Fruit fly (Drosophila melanogaster): ENCODE measurements around the gene Edem2.

Gene Edem2

dm6 chr2L:13191894-13192293 is at the start of gene Edem2, which contains the start of gene CG16974:
Edem2 (plus strand) TSS chr2L:13192201.
CG16974 (minus strand) TSS chr2L:13191979.
- TF ChIP-seq CG6276 (GFP tag; optimal IDR thresholded peaks at IDR 0.05): no peak
- TF ChIP-seq CG1621 (tag; optimal IDR thresholded peaks at IDR 0.05): no peak
- TF ChIP-seq CG10631 (GFP tag; optimal IDR thresholded peaks at IDR 0.05): no peak
- no peak for TF ChIP-seq acj6 (GFP tag; optimal IDR thresholded peaks at IDR 0.05)
- no peak for TF ChIP-seq CG6808 (GFP tag; optimal IDR thresholded peaks at IDR 0.05)
- no peak for TF ChIP-seq CG3919 (GFP tag; optimal IDR thresholded peaks at IDR 0.05)
- TF ChIP-seq CG6792 (GFP tag; optimal IDR thresholded peaks at IDR 0.05): no peak
- TF ChIP-seq Gug (GFP tag; IDR thresholded peaks at IDR 0.05): 0 out of 2 replicates have a peak, but pooled peaks have one; percentile 8
- TF ChIP-seq dac (GFP tag; optimal IDR thresholded peaks at IDR 0.05): no peak
- TF ChIP-seq Hr4 (GFP tag; optimal IDR thresholded peaks at IDR 0.05): no peak
- peak; percentile 55 for TF ChIP-seq Sox15 (GFP tag; optimal IDR thresholded peaks at IDR 0.05)
- no peak for TF ChIP-seq Sox102F (GFP tag; optimal IDR thresholded peaks at IDR 0.05)
- TF ChIP-seq Hr39 (GFP tag; optimal IDR thresholded peaks at IDR 0.05): no peak
- TF ChIP-seq CG8319 (GFP tag; optimal IDR thresholded peaks at IDR 0.05): no peak
- no peak for TF ChIP-seq achi (GFP tag; optimal IDR thresholded peaks at IDR 0.05)
- no peak for TF ChIP-seq pdm3 (GFP tag; optimal IDR thresholded peaks at IDR 0.05)
- TF ChIP-seq Eip78C (GFP tag): no peak
- no peak for TF ChIP-seq svp (GFP tag)
- TF ChIP-seq Lpt (GFP tag; optimal IDR thresholded peaks at IDR 0.05): no peak
- no peak for TF ChIP-seq CG16779 (tag; optimal IDR thresholded peaks at IDR 0.05)
- TF ChIP-seq CG3032 (tag; optimal IDR thresholded peaks at IDR 0.05): peak; percentile 56
- no peak for TF ChIP-seq CG10669 (GFP tag; optimal IDR thresholded peaks at IDR 0.05)
- peak; percentile 37; the same call in 1 of the 3 replicates for TF ChIP-seq CG8119 (GFP tag; IDR thresholded peaks at IDR 0.05)
- no peak for TF ChIP-seq Met (GFP tag; optimal IDR thresholded peaks at IDR 0.05)
- TF ChIP-seq Eip93F (GFP tag; optimal IDR thresholded peaks at IDR 0.05): peak; percentile 68
- TF ChIP-seq Sox14 (GFP tag; optimal IDR thresholded peaks at IDR 0.05): no peak
- TF ChIP-seq CG7368 (GFP tag; optimal IDR thresholded peaks at IDR 0.05): no peak
- TF ChIP-seq dsx (GFP tag; optimal IDR thresholded peaks at IDR 0.05; ENCODE audit: poor library complexity, severe bottlenecking): no peak
- no peak for TF ChIP-seq CG9139 (GFP tag; optimal IDR thresholded peaks at IDR 0.05)
- no peak for TF ChIP-seq topi (GFP tag; optimal IDR thresholded peaks at IDR 0.05)
- peak; percentile 61 for TF ChIP-seq cyc (GFP tag; optimal IDR thresholded peaks at IDR 0.05)
- TF ChIP-seq ss (GFP tag; optimal IDR thresholded peaks at IDR 0.05): no peak
- TF ChIP-seq esn (GFP tag; optimal IDR thresholded peaks at IDR 0.05): peak; percentile 77
- TF ChIP-seq CG11762 (GFP tag; optimal IDR thresholded peaks at IDR 0.05; ENCODE audit: insufficient read depth): no peak
- no peak for TF ChIP-seq net (GFP tag; optimal IDR thresholded peaks at IDR 0.05)
- peak; percentile 3 for TF ChIP-seq fd59A (GFP tag; optimal IDR thresholded peaks at IDR 0.05)
- no peak for TF ChIP-seq CG4318 (GFP tag; optimal IDR thresholded peaks at IDR 0.05)
- peak; percentile 69 for TF ChIP-seq vri (GFP tag; optimal IDR thresholded peaks at IDR 0.05)
- peak; percentile 17 for TF ChIP-seq CG6854 (GFP tag; optimal IDR thresholded peaks at IDR 0.05)
- TF ChIP-seq CG6163 (GFP tag; IDR thresholded peaks at IDR 0.05): peak; percentile 49; the same call in 2 of the 3 replicates
- no peak for TF ChIP-seq Blimp-1 (GFP tag; optimal IDR thresholded peaks at IDR 0.05)
- no peak for TF ChIP-seq Ets96B (tag; optimal IDR thresholded peaks at IDR 0.05)
- TF ChIP-seq CG31627 (GFP tag; optimal IDR thresholded peaks at IDR 0.05): no peak
- peak; percentile 60; the same call in 2 of the 3 replicates for TF ChIP-seq eg (GFP tag; IDR thresholded peaks at IDR 0.05)
- TF ChIP-seq CG11902 (GFP tag; optimal IDR thresholded peaks at IDR 0.05): peak; percentile 39
- 0 out of 2 replicates have a peak, but pooled peaks have one; percentile 30 for TF ChIP-seq CG11294 (GFP tag; IDR thresholded peaks at IDR 0.05)
- TF ChIP-seq spab (GFP tag; optimal IDR thresholded peaks at IDR 0.05): no peak
- TF ChIP-seq Hr38 (GFP tag; optimal IDR thresholded peaks at IDR 0.05): no peak
- no peak for TF ChIP-seq CG15336 (GFP tag; IDR thresholded peaks at IDR 0.05)
- no peak for TF ChIP-seq fkh (GFP tag; optimal IDR thresholded peaks at IDR 0.05)
- no peak for TF ChIP-seq fd85E (GFP tag; optimal IDR thresholded peaks at IDR 0.05)
- no peak for TF ChIP-seq Smox (GFP tag; optimal IDR thresholded peaks at IDR 0.05)
- no peak for TF ChIP-seq CG8632 (GFP tag; optimal IDR thresholded peaks at IDR 0.05)

Data from whole organism, prepupa.